Fruit fly (Drosophila melanogaster) S2 (cell line): ENCODE data around the gene Osi5.

Experiments used
- CG8478 ChIP-seq: fragments of >200 bp; optimal IDR thresholded peaks from 2 replicates; lab custom pipeline; 2018
- CTCF ChIP-seq, 2 experiments: fragments of >200 bp; optimal IDR thresholded peaks; 2 replicates each; lab custom pipeline; 2018

Osi5 gene

DNA sequence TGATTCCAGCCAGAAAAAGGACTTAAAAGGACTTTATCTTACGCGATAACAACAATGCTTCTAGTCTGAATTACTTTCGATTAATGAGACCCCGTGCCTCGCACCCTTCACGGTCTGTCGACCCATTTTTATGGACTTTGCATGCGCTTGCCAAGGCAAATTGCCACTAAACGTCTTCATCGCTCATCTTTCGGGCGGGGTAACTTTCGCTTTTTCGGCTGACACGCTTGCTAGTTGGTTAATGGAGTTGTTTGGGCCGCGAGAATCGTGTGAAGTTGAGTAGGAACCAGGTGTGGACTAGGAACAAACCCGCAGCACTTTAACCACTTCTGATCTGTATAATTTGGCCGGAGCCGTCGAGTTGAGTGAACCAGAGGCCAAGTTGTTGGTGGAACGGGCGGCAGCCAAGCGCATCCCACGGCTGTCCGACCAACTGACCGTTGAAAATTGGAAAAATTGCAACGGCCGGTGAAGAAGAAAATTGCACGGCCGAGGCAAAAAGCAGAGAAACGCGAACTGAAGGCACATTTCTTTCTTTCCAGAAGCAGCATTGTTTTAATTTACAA is at the start of gene Osi5:
Gene Osi5 (plus strand): TSS at position 516 of the 566 bp plus-strand sequence.
- TF ChIP-seq CTCF (optimal IDR thresholded peaks at IDR 0.05; lab: Kevin White, UChicago) (no peak), CG8478 (lab: Kevin White, UChicago) (no peak)

DNA sequence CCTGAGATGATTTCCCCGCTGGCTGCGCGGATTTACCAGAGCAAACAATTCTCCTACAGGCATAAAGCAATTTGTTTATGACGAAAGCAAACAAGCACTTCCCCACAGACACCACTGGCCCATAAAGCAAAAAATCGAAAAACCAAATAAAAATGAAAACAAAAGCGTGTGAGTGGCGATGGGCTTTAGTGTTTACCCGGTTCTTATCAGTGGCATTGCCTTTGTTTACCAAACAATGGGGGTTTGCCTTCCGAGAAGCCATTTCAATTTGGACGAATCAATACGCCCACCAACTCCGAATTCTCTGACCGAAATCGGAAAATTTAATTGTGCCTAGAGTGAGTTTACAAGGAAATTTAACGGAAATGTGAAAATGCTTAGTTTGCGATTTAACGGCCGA is 44.8 kb upstream of the Osi5 start:
- no peak for TF ChIP-seq CG8478 (lab: Kevin White, UChicago)
- no peak for TF ChIP-seq CTCF (optimal IDR thresholded peaks at IDR 0.05; lab: Kevin White, UChicago)

DNA sequence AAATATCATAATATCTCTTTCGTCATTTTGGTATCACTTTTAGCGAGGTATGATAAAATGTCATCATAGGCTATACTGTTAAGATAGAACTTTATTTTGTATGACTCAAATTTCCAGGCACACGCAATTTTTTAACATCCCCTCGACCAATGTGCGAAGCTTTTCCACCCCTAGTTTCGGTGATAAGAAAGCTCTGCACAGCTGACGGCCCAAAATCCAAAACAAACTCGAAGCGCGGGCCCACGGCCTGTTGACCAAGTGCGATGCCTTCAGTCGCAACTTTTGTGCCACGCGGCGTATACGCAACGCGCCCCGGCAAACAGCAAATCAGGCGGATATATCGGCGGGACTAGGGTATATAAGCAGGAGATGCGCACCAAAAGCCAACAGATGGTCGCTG is 40.3 kb upstream of the Osi5 start, which contains the start of gene NPFR:
Gene NPFR (plus strand): TSS at position 301 of the 400 bp plus-strand sequence.
- TF ChIP-seq CG8478 (lab: Kevin White, UChicago) (no peak), CTCF (optimal IDR thresholded peaks at IDR 0.05; lab: Kevin White, UChicago) (no peak)

DNA sequence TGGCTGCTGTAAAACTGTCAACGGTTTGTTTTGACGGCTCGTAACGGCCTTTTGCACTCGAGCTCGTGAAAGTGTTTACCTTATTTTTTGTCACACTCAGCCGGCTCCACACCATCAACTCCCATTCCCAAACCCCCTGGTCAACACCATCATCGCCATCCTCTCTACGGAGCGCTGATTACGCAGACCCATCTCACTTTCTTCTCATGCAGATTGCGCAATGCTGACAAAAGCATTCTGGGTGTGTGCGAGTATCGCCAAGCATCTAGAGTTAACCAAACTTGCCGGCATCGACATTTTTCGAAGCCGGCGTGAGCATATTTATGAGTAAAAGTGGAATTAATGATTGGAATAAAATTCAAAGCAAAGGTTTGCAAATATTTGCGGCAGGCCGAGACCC is 30.9 kb upstream of the Osi5 start:
- TF ChIP-seq CTCF (optimal IDR thresholded peaks at IDR 0.05; lab: Kevin White, UChicago) (no peak), CG8478 (lab: Kevin White, UChicago) (no peak)

DNA sequence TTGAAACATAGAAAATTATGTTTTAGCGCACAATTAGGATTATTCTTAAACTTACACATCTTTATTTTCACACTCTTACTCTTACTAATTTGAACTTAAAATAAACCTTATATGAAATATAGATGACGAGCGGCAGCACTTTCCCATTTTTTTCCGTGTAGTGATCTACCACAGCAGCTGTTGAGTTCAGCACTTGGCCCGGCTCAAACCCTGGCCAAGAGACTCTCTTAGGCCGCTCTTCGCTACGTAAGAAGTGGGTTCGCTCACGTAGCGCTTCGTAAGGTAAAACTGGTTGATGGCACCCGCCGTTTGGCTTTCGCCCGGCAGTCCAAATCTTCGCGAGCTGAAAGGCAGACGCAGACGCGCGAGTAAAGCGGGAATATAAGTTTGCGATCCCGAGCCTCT is 28.8 kb upstream of the Osi5 start, which contains the start of gene Osi24:
Gene Osi24 (plus strand): TSS at position 324 of the 405 bp plus-strand sequence.
- TF ChIP-seq CG8478 (lab: Kevin White, UChicago) (no peak), CTCF (optimal IDR thresholded peaks at IDR 0.05; lab: Kevin White, UChicago) (no peak)

DNA sequence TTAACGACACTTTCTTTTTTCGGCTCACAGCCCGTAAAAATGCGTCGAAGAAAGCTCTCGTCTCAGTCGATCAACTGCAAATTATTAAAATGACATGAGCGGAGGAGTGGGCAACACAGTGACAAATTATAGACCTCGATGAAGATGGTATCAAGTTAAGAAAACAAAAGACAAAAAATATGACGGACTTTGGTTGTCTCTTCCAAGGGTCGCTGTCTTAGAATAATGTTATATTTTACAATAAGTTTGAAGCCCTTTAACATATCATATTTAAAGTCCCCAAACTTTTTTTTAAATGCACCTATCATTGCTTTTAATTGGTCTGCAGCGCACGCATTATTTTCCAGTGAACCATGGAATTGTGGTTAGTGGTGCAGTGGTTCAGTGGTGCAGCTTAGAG is 27.6 kb upstream of the Osi5 start:
- TF ChIP-seq CG8478 (lab: Kevin White, UChicago): no peak
- TF ChIP-seq CTCF (optimal IDR thresholded peaks at IDR 0.05; lab: Kevin White, UChicago): no peak

DNA sequence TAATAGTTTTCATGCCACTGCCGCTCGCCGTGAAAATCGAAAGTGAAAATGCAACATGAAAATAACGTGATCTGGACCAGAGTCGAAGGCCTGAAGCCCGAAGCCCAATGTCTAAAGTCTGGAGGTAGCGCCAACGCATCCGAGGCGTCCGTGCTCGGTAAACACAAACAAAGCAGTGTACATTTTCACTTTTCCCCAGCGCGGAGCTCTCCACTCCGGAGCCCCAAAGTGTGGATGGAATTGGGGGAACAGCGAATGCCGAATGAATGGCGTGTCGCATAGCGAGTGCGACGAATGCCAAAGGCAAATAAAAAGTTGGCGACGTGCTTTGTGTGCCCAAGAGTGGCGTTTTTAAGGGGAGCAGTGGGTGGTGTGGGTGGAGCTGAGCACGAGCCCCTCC is 24.3 kb upstream of the Osi5 start:
- no peak for TF ChIP-seq CG8478 (lab: Kevin White, UChicago)
- no peak for TF ChIP-seq CTCF (optimal IDR thresholded peaks at IDR 0.05; lab: Kevin White, UChicago)

DNA sequence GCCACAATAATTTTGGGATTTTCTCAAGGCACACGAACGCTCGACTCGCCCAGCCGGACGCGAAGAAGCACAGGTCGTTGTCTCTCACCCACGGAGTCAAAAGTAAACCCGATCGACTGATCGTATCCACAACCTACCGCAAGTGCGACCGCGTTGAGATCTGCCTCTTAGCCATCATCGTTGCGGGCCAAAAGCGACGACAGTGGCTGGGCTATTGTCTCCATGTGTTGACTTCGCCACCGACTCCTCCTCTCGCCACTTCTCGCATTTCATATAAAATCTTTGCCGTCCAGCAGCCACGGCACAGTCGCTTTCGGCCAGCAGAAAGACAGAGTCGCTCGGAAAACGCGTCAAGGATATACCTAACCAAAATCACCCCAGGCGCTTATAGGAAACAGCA is 18.2 kb upstream of the Osi5 start, which contains the start of gene Osi2:
Gene Osi2 (plus strand): TSS at position 301 of the 400 bp plus-strand sequence.
- no peak for TF ChIP-seq CTCF (optimal IDR thresholded peaks at IDR 0.05; lab: Kevin White, UChicago)
- TF ChIP-seq CG8478 (lab: Kevin White, UChicago): no peak

DNA sequence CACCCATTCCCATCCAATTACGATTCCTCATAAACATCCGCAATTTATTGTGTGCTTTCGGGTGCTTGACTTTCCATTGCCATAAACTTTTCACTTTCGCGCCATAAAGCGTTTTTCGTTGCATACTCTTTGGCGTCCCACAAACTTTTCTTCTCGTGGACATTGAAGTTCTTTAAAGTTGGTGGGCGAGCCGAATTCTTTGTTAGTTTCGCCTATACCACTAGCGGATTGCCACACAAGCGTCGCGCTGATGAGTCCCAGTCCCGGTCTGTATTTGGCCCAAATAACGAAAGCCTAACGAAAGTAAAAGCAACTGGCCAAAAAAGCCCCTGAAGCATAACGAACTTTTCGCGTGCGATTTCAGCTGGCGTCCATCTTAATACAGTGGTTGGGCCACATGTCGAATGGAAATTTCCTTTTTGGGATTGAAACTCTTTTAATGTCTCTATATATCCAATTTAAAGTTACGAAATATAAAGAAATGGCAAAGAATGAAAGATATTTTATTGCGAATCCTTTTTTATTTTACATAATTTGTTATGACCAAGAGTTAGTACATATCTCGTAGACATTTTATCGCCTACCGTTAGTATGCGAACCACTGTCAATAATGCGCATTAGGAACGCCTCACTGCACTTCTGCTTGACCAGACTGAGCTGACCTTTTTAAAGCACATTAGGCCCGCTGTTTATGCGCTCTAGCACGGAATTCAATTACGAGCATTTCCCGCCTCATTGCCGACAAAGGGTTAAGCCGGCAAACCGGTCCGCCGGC is 16.9 kb upstream of the Osi5 start:
- TF ChIP-seq CTCF (optimal IDR thresholded peaks at IDR 0.05; lab: Kevin White, UChicago) (no peak), CG8478 (lab: Kevin White, UChicago) (no peak)

DNA sequence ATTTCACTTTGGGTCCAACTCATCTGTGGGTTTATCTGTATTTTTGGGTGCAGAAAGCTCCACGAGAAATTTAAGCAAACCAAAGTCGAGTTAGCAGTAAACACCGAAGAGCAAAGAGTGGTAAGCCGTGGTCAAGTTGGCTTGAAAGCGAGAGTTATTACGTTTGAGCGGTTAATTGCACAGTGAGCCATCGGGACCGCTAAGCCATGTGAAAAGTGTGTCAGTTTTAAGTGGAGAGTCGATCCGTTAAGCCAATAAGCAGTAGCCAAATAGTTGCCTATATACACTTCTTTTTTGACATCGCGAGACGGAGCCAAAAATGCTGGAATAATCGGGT is 16.3 kb upstream of the Osi5 start:
- TF ChIP-seq CTCF (optimal IDR thresholded peaks at IDR 0.05; lab: Kevin White, UChicago) (no peak), CG8478 (lab: Kevin White, UChicago) (no peak)

DNA sequence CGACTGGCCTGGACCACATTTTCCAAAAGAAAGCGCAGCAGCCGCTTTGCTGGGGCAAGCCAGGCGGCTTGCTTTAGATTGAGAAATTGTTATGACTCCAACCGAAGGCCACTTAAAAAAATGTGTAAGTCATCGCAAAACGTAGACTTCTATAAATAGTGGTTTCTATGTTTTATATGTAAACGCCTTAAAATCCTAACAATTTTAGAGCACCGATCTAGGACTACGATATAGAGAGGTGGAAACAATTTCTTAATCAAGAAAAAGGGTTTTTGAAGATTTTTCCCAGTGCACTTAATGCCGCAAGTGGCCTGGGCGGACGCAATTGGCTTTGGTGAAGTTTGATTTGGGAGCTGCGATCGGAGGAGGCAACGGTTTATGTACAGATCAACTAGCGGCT is 13.1 kb upstream of the Osi5 start:
- no peak for TF ChIP-seq CG8478 (lab: Kevin White, UChicago)
- TF ChIP-seq CTCF (optimal IDR thresholded peaks at IDR 0.05; lab: Kevin White, UChicago): no peak

DNA sequence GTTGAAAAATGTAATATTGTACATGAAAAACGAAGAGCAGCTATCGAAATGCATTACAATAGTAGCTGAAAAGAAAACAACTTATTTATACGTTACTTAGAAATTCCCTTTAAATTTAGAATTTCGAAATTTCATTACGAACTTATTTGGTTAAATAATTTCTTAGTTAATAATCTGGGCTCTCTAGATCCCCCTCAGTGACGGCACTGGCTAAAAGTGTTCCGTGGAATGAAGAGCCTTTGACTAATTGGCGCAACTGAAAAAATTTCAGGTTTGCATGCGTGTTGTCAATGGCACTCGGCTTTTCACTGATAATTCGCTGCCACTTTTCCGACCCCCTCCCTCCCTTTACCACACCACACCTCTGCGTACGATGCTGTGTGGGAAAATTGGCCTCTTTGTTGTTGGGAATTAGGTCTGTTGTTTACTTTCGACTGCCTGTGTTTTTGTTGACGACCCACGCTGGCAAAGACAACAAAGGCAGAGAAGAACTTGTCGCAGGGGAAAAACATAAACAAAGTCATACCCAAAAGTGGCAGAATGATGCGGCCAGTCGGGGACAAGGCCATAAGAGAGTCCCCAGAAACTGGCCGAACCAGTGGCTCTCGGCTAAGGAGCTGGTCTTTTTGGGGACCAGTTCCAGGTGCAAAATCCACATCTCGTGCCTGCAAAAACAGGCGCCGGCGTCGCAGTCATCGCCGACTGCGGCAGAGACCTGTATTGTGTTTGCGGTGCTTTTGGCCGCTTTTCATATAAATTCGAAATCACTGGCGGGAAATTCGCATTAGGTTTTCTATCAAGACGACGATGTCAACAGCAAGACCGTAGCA is 12.0 kb upstream of the Osi5 start, which contains the start of gene Osi3:
Gene Osi3 (plus strand): TSS at position 780 of the 830 bp plus-strand sequence.
- TF ChIP-seq CG8478 (lab: Kevin White, UChicago) (no peak), CTCF (optimal IDR thresholded peaks at IDR 0.05; lab: Kevin White, UChicago) (no peak)

DNA sequence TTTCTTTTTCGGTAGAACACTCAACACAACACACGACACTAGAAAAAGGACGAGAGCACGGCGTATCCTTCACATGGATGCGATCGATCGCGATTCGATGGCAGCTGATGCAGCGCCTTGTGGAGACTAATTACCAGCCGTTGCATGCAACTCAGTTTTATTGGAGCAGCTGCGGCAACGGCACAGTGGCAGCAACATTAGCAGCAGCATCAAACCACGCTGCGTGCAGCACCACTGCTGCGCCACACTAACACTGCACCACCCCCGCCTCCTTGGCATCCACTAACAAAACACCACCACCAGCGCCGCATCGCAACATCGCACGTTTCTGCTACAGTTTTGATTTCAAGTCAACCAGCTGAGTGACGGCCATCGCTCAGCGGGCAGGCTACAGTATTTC is 5.6 kb upstream of the Osi5 start, which contains the start of gene Osi4:
Gene Osi4 (minus strand): TSS at position 101 of the 400 bp plus-strand sequence.
- TF ChIP-seq CG8478 (lab: Kevin White, UChicago) (no peak), CTCF (optimal IDR thresholded peaks at IDR 0.05; lab: Kevin White, UChicago) (no peak)

DNA sequence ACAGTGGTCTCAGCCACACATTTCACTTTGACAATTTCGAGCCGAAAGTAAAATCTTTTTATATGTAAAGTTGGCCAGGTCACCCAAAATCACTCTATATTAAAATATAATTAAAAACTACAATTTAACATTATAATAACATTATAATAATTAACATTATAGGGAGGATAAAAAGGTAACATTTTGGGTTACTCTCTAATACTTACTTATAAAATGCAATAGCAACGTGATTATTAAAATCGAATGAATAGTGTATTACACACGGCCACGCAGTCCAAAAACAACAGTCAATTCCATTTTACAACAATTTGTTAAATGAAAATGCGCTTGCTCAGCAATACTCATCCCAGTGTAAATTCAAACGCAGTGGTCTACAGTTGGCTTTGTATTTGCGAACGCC is 5.2 kb upstream of the Osi5 start:
- TF ChIP-seq CTCF (optimal IDR thresholded peaks at IDR 0.05; lab: Kevin White, UChicago) (no peak), CG8478 (lab: Kevin White, UChicago) (no peak)

DNA sequence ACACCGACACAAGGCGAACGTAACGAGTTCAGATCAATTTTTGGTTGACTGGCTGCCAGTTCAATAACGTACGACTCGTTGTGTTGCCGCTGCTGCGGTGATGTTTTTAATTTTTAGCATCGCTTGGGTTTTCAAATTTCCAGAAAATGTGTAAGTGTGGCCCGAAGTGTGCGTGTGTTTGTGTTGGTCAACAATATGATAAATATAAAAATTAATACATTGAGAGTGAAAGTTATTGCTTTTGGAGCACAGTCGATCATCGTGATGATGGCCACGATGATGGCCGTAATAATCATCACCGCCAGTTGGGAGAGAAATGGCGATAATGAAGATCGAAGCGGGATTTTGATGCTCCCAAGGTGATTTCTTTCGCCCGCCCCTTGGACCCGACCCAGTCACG is 1.2 kb upstream of the Osi5 start:
- TF ChIP-seq CG8478 (lab: Kevin White, UChicago) (no peak), CTCF (optimal IDR thresholded peaks at IDR 0.05; lab: Kevin White, UChicago) (no peak)
